Worm (Caenorhabditis elegans) whole organism, L1 larva: ENCODE measurements around the gene D1005.2.

Experiments used
- ces-1 ChIP-seq: fragments of 150-350 bp; optimal IDR thresholded peaks from 2 replicates; lab custom pipeline; 2014; ENCODE audit warnings: missing biosample characterization, missing genetic modification reagents, missing genetic modification characterization
- nhr-90 ChIP-seq: sonication (generic microtip); optimal IDR thresholded peaks from 2 replicates; lab custom pipeline; 2016; ENCODE audit warnings: mild to moderate bottlenecking, missing genetic modification characterization, missing compliant biosample characterization; ENCODE audit not compliant: poor library complexity
- pag-3 ChIP-seq: sonication (generic microtip); optimal IDR thresholded peaks from 2 replicates; lab custom pipeline; 2017; ENCODE audit warnings: missing genetic modification characterization, mild to moderate bottlenecking, missing compliant biosample characterization, antibody characterized with exemption, borderline replicate concordance; ENCODE audit not compliant: insufficient read depth
- pax-3 ChIP-seq: fragments of 200-800 bp; sonication (Bioruptor generic); optimal IDR thresholded peaks from 2 replicates; lab custom pipeline; 2018; ENCODE audit warnings: mild to moderate bottlenecking, missing genetic modification characterization, moderate library complexity, missing compliant biosample characterization
- xbp-1 ChIP-seq: sonication (generic microtip); optimal IDR thresholded peaks from 2 replicates; lab custom pipeline; 2016; ENCODE audit warnings: missing genetic modification characterization, missing compliant biosample characterization
- zag-1 ChIP-seq: fragments of 150-350 bp; optimal IDR thresholded peaks from 2 replicates; lab custom pipeline; 2014; ENCODE audit warnings: missing biosample characterization, missing genetic modification characterization

DNA sequence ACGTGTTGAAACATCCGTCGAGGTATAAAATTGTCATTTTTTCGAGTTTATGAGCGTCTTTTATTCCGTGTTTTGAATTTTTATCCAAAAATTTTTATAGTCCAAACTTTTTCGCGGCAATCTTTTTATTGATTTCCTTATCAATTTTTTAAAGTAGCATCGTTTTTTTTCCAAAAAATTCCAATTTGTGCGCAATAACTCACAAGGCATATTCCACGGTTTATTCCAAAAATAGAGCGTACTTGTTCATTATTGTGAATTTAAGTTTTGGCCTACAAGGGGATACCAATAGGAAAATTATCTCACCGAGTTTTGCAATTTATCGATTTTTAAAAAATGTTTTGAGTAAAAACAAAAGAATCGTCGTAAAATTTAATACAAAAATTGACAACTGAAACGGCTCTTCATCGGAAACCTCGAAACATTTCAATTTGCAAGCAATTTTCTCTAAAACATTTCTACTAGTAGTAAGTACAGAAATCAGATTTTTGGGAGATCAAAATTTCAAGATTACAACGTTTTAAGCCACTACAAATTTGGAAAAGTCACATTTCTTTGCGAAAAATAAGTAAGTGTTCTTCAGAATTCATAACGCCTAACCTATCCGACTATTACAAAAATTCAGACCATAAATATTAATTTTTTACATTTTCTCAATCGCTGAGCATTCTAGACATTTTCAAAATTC, 15.1 kb upstream of the D1005.2 start:
- TF ChIP-seq xbp-1 (no peak), pag-3 (tag; lab: Kevin White, UChicago) (no peak), zag-1 (tag; lab: Kevin White, UChicago) (no peak), ces-1 (GFP tag; lab: Kevin White, UChicago) (no peak), nhr-90 (tag; lab: Kevin White, UChicago) (peak; percentile 42), pax-3 (tag; lab: Kevin White, UChicago) (no peak)
